Fruit fly (Drosophila melanogaster): Measurements from ENCODE around the gene CG11816.

CG11816 gene

dm6 chrX:13556172-13556571, 572 bp upstream of the CG11816 start, which contains the start of gene CG32631:
Gene CG32631 (plus strand): TSS chrX:13556472.
- no peak for TF ChIP-seq noc (tag; optimal IDR thresholded peaks at IDR 0.05)

dm6 chrX:13543343-13543742, 12.3 kb downstream of the CG11816 start, which contains the start of gene Cpr12A:
Gene Cpr12A (plus strand): TSS chrX:13543643.
- TF ChIP-seq noc (tag; optimal IDR thresholded peaks at IDR 0.05): no peak

- TF ChIP-seq noc (tag; optimal IDR thresholded peaks at IDR 0.05): no peak
These were observed 13.5 kb downstream of the CG11816 start for dm6 chrX:13542084-13542483.

- TF ChIP-seq noc (tag; optimal IDR thresholded peaks at IDR 0.05): no peak
These were observed 14.5 kb downstream of the CG11816 start for dm6 chrX:13540920-13541605.

- no peak for TF ChIP-seq noc (tag; optimal IDR thresholded peaks at IDR 0.05)
These were observed 16.2 kb downstream of the CG11816 start for dm6 chrX:13539448-13539847.

dm6 chrX:13536776-13537175, 18.8 kb downstream of the CG11816 start:
- TF ChIP-seq noc (tag; optimal IDR thresholded peaks at IDR 0.05): no peak

- TF ChIP-seq noc (tag; optimal IDR thresholded peaks at IDR 0.05): no peak
These were observed 21.5 kb downstream of the CG11816 start, which contains the start of gene CG15756 for dm6 chrX:13534100-13534499. Gene CG15756 (plus strand): TSS chrX:13534400.

- TF ChIP-seq noc (tag; optimal IDR thresholded peaks at IDR 0.05): no peak
These were observed 25.3 kb downstream of the CG11816 start, which contains the start of gene CG44428 for dm6 chrX:13530199-13530788. Gene CG44428 (minus strand): TSS chrX:13530249.

- TF ChIP-seq noc (tag; optimal IDR thresholded peaks at IDR 0.05): no peak
These were observed 25.9 kb downstream of the CG11816 start for dm6 chrX:13529673-13530072.

dm6 chrX:13527706-13528105, 27.9 kb downstream of the CG11816 start, which contains the start of gene CG15754:
Gene CG15754 (plus strand): TSS chrX:13528006.
- no peak for TF ChIP-seq noc (tag; optimal IDR thresholded peaks at IDR 0.05)
